Worm (Caenorhabditis elegans) whole organism, L3 larva: ENCODE results near the gene hil-6.

Experiments used
- aly-2 ChIP-seq: fragments of 150-350 bp; optimal IDR thresholded peaks from 2 replicates; lab custom pipeline; 2014; ENCODE audit warnings: missing biosample characterization, missing genetic modification characterization
- ama-1 ChIP-seq: fragments of 150-350 bp; optimal IDR thresholded peaks from 2 replicates; lab custom pipeline; 2018
- ceh-82 ChIP-seq: fragments of 150-350 bp; optimal IDR thresholded peaks from 2 replicates; lab custom pipeline; 2014; ENCODE audit warnings: missing biosample characterization, missing genetic modification characterization
- elt-1 ChIP-seq: fragments of 150-350 bp; optimal IDR thresholded peaks from 2 replicates; lab custom pipeline; 2014; ENCODE audit warnings: missing biosample characterization, missing genetic modification characterization
- fkh-10 ChIP-seq: sonication (generic microtip); optimal IDR thresholded peaks from 2 replicates; lab custom pipeline; 2017; ENCODE audit warnings: missing biosample characterization, missing genetic modification reagents, missing genetic modification characterization
- lin-15B ChIP-seq: fragments of 150-350 bp; optimal IDR thresholded peaks from 2 replicates; lab custom pipeline; 2014; ENCODE audit warnings: missing biosample characterization, missing genetic modification characterization
- mdl-1 ChIP-seq: fragments of 150-350 bp; optimal IDR thresholded peaks from 2 replicates; lab custom pipeline; 2014; ENCODE audit warnings: missing biosample characterization, missing genetic modification characterization
- mml-1 ChIP-seq: fragments of 150-350 bp; sonication (generic microtip); optimal IDR thresholded peaks from 3 replicates; lab custom pipeline; 2014; ENCODE audit warnings: missing biosample characterization, missing genetic modification characterization
- nhr-12 ChIP-seq: fragments of 150-350 bp; optimal IDR thresholded peaks from 2 replicates; lab custom pipeline; 2014; ENCODE audit warnings: missing biosample characterization, missing genetic modification characterization
- snpc-4 ChIP-seq: fragments of 150-350 bp; optimal IDR thresholded peaks from 2 replicates; lab custom pipeline; 2014; ENCODE audit warnings: missing biosample characterization, missing genetic modification characterization
- unc-62 ChIP-seq: fragments of 150-350 bp; sonication (generic microtip); optimal IDR thresholded peaks from 4 replicates; lab custom pipeline; 2014; ENCODE audit warnings: missing biosample characterization, missing genetic modification reagents, missing genetic modification characterization
- zag-1 ChIP-seq: fragments of 150-350 bp; optimal IDR thresholded peaks from 2 replicates; lab custom pipeline; 2014; ENCODE audit warnings: missing biosample characterization, missing genetic modification characterization
- ztf-11 ChIP-seq: fragments of 150-350 bp; optimal IDR thresholded peaks from 2 replicates; lab custom pipeline; 2014; ENCODE audit warnings: missing biosample characterization, missing genetic modification characterization

DNA sequence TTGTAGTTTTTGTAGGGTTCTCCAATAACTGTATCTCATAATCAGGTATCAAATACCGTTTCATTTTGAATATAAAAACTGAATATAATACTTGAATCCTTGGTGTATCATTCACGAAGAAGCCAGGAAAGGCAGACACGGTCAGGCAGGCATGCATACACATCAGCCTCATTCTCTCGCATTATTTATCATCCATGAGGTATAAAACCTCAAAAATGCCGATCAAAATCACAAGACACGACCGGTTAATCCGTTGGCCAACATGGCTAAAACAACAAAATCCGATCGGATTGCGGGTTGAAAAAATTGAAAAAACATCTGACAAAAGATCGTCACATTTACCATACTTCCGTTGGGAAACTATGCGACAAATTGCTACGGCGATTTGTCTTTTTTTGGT, 9.0 kb downstream of the hil-6 start, which contains the start of gene F59A7.5:
- no peak for TF ChIP-seq snpc-4 (tag; lab: Kevin White, UChicago)
- TF ChIP-seq unc-62 (GFP tag; lab: Kevin White, UChicago): no peak
- no peak for TF ChIP-seq ztf-11 (tag; lab: Kevin White, UChicago)
- no peak for TF ChIP-seq ceh-82 (tag; lab: Kevin White, UChicago)
- TF ChIP-seq zag-1 (tag; lab: Kevin White, UChicago): no peak
- no peak for TF ChIP-seq nhr-12 (tag; lab: Kevin White, UChicago)
- no peak for TF ChIP-seq lin-15B (tag; lab: Kevin White, UChicago)
- TF ChIP-seq fkh-10: no peak
- TF ChIP-seq ama-1: no peak
- no peak for TF ChIP-seq elt-1 (tag; lab: Kevin White, UChicago)
- no peak for TF ChIP-seq mml-1
- TF ChIP-seq mdl-1 (tag; lab: Kevin White, UChicago): no peak
- TF ChIP-seq aly-2 (tag; lab: Kevin White, UChicago): no peak
